Worm (Caenorhabditis elegans): ENCODE results near the gene F55C10.4.

DNA sequence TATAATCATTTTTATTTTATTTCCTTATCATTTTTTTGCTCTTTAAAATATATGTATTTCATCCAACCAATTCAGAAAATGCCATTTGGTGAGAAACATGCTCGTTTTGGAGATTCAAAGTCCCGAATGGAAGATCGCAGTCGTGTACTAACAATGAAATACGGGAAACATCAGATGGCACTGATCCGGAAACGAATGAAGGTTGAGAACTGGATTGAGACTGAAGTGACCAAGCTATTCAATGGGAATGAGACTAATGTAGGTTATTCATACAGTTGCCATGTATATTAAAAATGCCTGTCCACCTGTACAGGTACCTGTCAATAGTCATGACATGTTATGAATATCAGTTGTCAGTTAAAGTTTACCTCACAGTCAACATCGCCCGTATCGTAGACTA, 3.5 kb upstream of the F55C10.4 start, which contains the start of gene F55C10.5:
- TF ChIP-seq sox-2 (GFP tag; IDR thresholded peaks at IDR 0.05) (no peak), elt-4 (tag; optimal IDR thresholded peaks at IDR 0.05) (no peak), nhr-11 (tag; optimal IDR thresholded peaks at IDR 0.05) (no peak), pha-4 (tag; optimal IDR thresholded peaks at IDR 0.05) (no peak), unc-42 (tag; optimal IDR thresholded peaks at IDR 0.05) (no peak), Y22D7AL.16 (tag; optimal IDR thresholded peaks at IDR 0.05) (no peak), zip-5 (tag; optimal IDR thresholded peaks at IDR 0.05) (no peak), fkh-10 (GFP tag; optimal IDR thresholded peaks at IDR 0.05) (no peak)

Data from whole organism, late embryonic.